Fruit fly (Drosophila melanogaster) whole organism, pupa: Measurements from ENCODE around the gene CG10301.

ENCODE experiments used
- CG13204 ChIP-seq: fragments of 200-800 bp; sonication (Bioruptor generic); optimal IDR thresholded peaks from 2 replicates; lab custom pipeline; 2018; ENCODE audit warnings: missing biosample characterization, mild to moderate bottlenecking, missing genetic modification characterization, moderate library complexity
- CG17806 ChIP-seq: fragments of 200-800 bp; sonication (Bioruptor generic); optimal IDR thresholded peaks from 2 replicates; lab custom pipeline; 2018; ENCODE audit warnings: missing biosample characterization, mild to moderate bottlenecking, missing genetic modification characterization, moderate library complexity
- CG32121 ChIP-seq: fragments of 200-800 bp; sonication (Bioruptor generic); IDR thresholded peaks from 2 replicates; pipeline ENCODE4 v1.3.6; 2022; ENCODE audit warnings: missing biosample characterization, missing genetic modification characterization
- CG4496 ChIP-seq: fragments of 200-800 bp; sonication (Bioruptor generic); IDR thresholded peaks from 3 replicates; pipeline ENCODE4 v1.3.6; 2022; ENCODE audit warnings: missing biosample characterization, missing genetic modification characterization
- CG9948 ChIP-seq: fragments of 200-800 bp; sonication (Bioruptor generic); optimal IDR thresholded peaks from 2 replicates; lab custom pipeline; 2018; ENCODE audit warnings: missing biosample characterization, mild to moderate bottlenecking, missing genetic modification characterization, moderate library complexity
- EcR ChIP-seq: fragments of 200-800 bp; sonication (Bioruptor generic); optimal IDR thresholded peaks from 3 replicates; lab custom pipeline; 2019; ENCODE audit warnings: missing biosample characterization, missing genetic modification characterization, mild to moderate bottlenecking, moderate library complexity, missing genetic modification reagents
- Snoo ChIP-seq: fragments of 200-800 bp; sonication (Bioruptor generic); optimal IDR thresholded peaks from 3 replicates; lab custom pipeline; 2017; ENCODE audit warnings: missing biosample characterization, mild to moderate bottlenecking, missing genetic modification characterization, inconsistent platforms
- gl ChIP-seq: fragments of 200-800 bp; sonication (Bioruptor generic); optimal IDR thresholded peaks from 2 replicates; lab custom pipeline; 2018; ENCODE audit warnings: missing biosample characterization, mild to moderate bottlenecking, missing genetic modification characterization

DNA sequence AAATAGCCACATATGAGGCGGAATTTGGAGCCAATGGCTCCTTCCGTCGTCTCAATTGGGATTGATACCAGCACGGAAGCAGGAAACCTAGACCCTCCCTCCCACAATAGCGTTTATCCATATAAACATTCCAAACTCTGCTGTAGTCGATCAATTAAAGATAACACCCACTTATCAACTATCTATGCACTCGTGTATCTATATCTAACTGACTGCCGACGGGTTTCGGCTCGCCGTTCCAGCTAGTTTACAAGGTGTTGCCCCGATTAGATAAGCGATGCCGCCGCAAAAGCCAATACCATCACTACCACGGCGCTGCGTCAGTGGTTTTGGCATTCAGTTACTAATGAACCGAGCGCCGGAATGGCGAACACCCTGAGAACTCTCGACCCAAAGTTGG is 1.2 kb downstream of the CG10301 start, which contains the start of gene CG10300:
- TF ChIP-seq CG13204 (no peak), CG17806 (tag; lab: Kevin White, UChicago) (no peak), CG4496 (no peak), Snoo (no peak), EcR (GFP tag; lab: Kevin White, UChicago) (no peak), CG9948 (tag; lab: Kevin White, UChicago) (no peak), gl (tag; lab: Kevin White, UChicago) (no peak), CG32121 (GFP tag; lab: Robert Waterston, UW) (no peak)
